Fruit fly (Drosophila melanogaster) whole organism, pupa: Measurements from ENCODE around the gene Polr2F.

Experiments
- CG12605 ChIP-seq: fragments of 200-800 bp; sonication (Bioruptor generic); IDR thresholded peaks from 2 replicates; pipeline ENCODE4 v1.3.6; 2022; ENCODE audit warnings: missing biosample characterization, missing genetic modification characterization
- CG13204 ChIP-seq: fragments of 200-800 bp; sonication (Bioruptor generic); optimal IDR thresholded peaks from 2 replicates; lab custom pipeline; 2018; ENCODE audit warnings: missing biosample characterization, mild to moderate bottlenecking, missing genetic modification characterization, moderate library complexity
- CG14655 ChIP-seq: fragments of 200-800 bp; sonication (Bioruptor generic); optimal IDR thresholded peaks from 3 replicates; lab custom pipeline; 2017; ENCODE audit warnings: mild to moderate bottlenecking, missing biosample characterization, missing genetic modification reagents, missing genetic modification characterization
- CG32121 ChIP-seq: fragments of 200-800 bp; sonication (Bioruptor generic); IDR thresholded peaks from 2 replicates; pipeline ENCODE4 v1.3.6; 2022; ENCODE audit warnings: missing biosample characterization, missing genetic modification characterization
- CG9948 ChIP-seq: fragments of 200-800 bp; sonication (Bioruptor generic); optimal IDR thresholded peaks from 2 replicates; lab custom pipeline; 2018; ENCODE audit warnings: missing biosample characterization, mild to moderate bottlenecking, missing genetic modification characterization, moderate library complexity
- D1 ChIP-seq: fragments of 200-800 bp; sonication (Bioruptor generic); optimal IDR thresholded peaks from 2 replicates; lab custom pipeline; 2018; ENCODE audit warnings: missing biosample characterization, mild to moderate bottlenecking, missing genetic modification characterization, moderate library complexity
- EcR ChIP-seq: fragments of 200-800 bp; sonication (Bioruptor generic); optimal IDR thresholded peaks from 3 replicates; lab custom pipeline; 2019; ENCODE audit warnings: missing biosample characterization, missing genetic modification characterization, mild to moderate bottlenecking, moderate library complexity, missing genetic modification reagents
- Pif1A ChIP-seq: fragments of 200-800 bp; sonication (Bioruptor generic); optimal IDR thresholded peaks from 3 replicates; lab custom pipeline; 2016; ENCODE audit warnings: missing biosample characterization, missing genetic modification characterization
- Pif1B ChIP-seq: fragments of 200-800 bp; sonication (Bioruptor generic); optimal IDR thresholded peaks from 3 replicates; lab custom pipeline; 2016; ENCODE audit warnings: missing biosample characterization, missing genetic modification characterization

dm6 chr3R:5389034-5389433 is 17.4 kb downstream of the Polr2F start:
- TF ChIP-seq Pif1A (no peak), CG32121 (no peak), EcR (peak; percentile 79), CG9948 (tag; lab: Kevin White, UChicago) (no peak), CG12605 (GFP tag; lab: Robert Waterston, UW) (no peak), D1 (tag; lab: Kevin White, UChicago) (no peak), CG14655 (GFP tag; lab: Kevin White, UChicago) (no peak), CG13204 (GFP tag; lab: Kevin White, UChicago) (peak; percentile 17), Pif1B (no peak)
